Fruit fly (Drosophila melanogaster): Measurements from ENCODE around the gene CG3769.

Gene CG3769

dm6 chr2L:9435099-9435498 is at the start of gene CG3769:
Gene CG3769, plus strand, starts transcription at chr2L:9435399.
- TF ChIP-seq Myb (GFP tag; optimal IDR thresholded peaks at IDR 0.05) = peak; percentile 29
- TF ChIP-seq disco-r (GFP tag; optimal IDR thresholded peaks at IDR 0.05) = no peak
- TF ChIP-seq Rfx (GFP tag; IDR thresholded peaks at IDR 0.05) = peak; percentile 22; the same call in 1 of the 2 replicates

dm6 chr2L:9386270-9386669 is 48.9 kb upstream of the CG3769 start:
- peak; percentile 46 for TF ChIP-seq CG8359 (GFP tag; optimal IDR thresholded peaks at IDR 0.05; ENCODE audit: borderline replicate concordance)
- TF ChIP-seq ham (GFP tag; IDR thresholded peaks at IDR 0.05) = no peak

- TF ChIP-seq CG2129 (GFP tag; IDR thresholded peaks at IDR 0.05; ENCODE audit: partially characterized antibody) (no peak), CG7372 (GFP tag; IDR thresholded peaks at IDR 0.05) (peak; percentile 20; the same call in 1 of the 2 replicates), Doc3 (GFP tag; IDR thresholded peaks at IDR 0.05; ENCODE audit: partially characterized antibody) (no peak), CG11085 (GFP tag; IDR thresholded peaks at IDR 0.05) (no peak), chn (GFP tag; optimal IDR thresholded peaks at IDR 0.05) (no peak), PHDP (tag; optimal IDR thresholded peaks at IDR 0.05) (peak; percentile 62), CG9215 (GFP tag; IDR thresholded peaks at IDR 0.05) (peak; percentile 29; the same call in 1 of the 2 replicates), HmgD (GFP tag; optimal IDR thresholded peaks at IDR 0.05) (no peak), vvl (GFP tag; IDR thresholded peaks at IDR 0.05) (peak; percentile 20; the same call in 1 of the 2 replicates), Xrp1 (GFP tag; IDR thresholded peaks at IDR 0.05) (no peak), z (GFP tag; IDR thresholded peaks at IDR 0.05) (no peak), lov (optimal IDR thresholded peaks at IDR 0.05) (no peak), lov (GFP tag; IDR thresholded peaks at IDR 0.05) (no peak), CG9932 (GFP tag; IDR thresholded peaks at IDR 0.05) (peak; percentile 75), CG7786 (GFP tag; optimal IDR thresholded peaks at IDR 0.05) (no peak), HmgZ (tag; optimal IDR thresholded peaks at IDR 0.05) (peak; percentile 10), CG6813 (GFP tag; optimal IDR thresholded peaks at IDR 0.05) (no peak), CG1233 (GFP tag; optimal IDR thresholded peaks at IDR 0.05) (peak; percentile 11), cg (GFP tag; optimal IDR thresholded peaks at IDR 0.05) (no peak), CG9817 (tag; optimal IDR thresholded peaks at IDR 0.05) (peak; percentile 44), CG13424 (tag; optimal IDR thresholded peaks at IDR 0.05) (peak; percentile 35), Nf-YB (GFP tag; optimal IDR thresholded peaks at IDR 0.05) (no peak), CG17361 (GFP tag; IDR thresholded peaks at IDR 0.05) (no peak; the same call in 2 of the 3 replicates), CG10462 (GFP tag; optimal IDR thresholded peaks at IDR 0.05) (no peak), sc (optimal IDR thresholded peaks at IDR 0.05) (no peak), sc (GFP tag; optimal IDR thresholded peaks at IDR 0.05) (no peak), Hand (GFP tag; optimal IDR thresholded peaks at IDR 0.05) (peak; percentile 24), tin (GFP tag; optimal IDR thresholded peaks at IDR 0.05) (no peak), CG10267 (tag; optimal IDR thresholded peaks at IDR 0.05) (no peak), nau (GFP tag; optimal IDR thresholded peaks at IDR 0.05) (no peak), zfh2 (GFP tag; optimal IDR thresholded peaks at IDR 0.05) (no peak), prd (optimal IDR thresholded peaks at IDR 0.05) (no peak), prd (GFP tag; IDR thresholded peaks at IDR 0.05) (peak; percentile 37; the same call in 1 of the 3 replicates), CG10979 (tag; optimal IDR thresholded peaks at IDR 0.05) (no peak), ato (GFP tag; IDR thresholded peaks at IDR 0.05; ENCODE audit: partially characterized antibody) (no peak), NFAT (GFP tag; IDR thresholded peaks at IDR 0.05) (peak; percentile 76), CG4820 (GFP tag; optimal IDR thresholded peaks at IDR 0.05) (no peak), Med (GFP tag) (no peak), gce (GFP tag; IDR thresholded peaks at IDR 0.05) (no peak), lbe (GFP tag; optimal IDR thresholded peaks at IDR 0.05) (no peak), ara (GFP tag; IDR thresholded peaks at IDR 0.05) (no peak), CG2889 (GFP tag; IDR thresholded peaks at IDR 0.05) (no peak), D19A (tag; optimal IDR thresholded peaks at IDR 0.05) (no peak), sob (GFP tag; IDR thresholded peaks at IDR 0.05) (peak; percentile 40)
Observed at dm6 chr2L:9387240-9387672, 47.9 kb upstream of the CG3769 start, which contains the start of gene Aldh. Gene Aldh, plus strand, starts transcription at chr2L:9387389.
